Worm (Caenorhabditis elegans) whole organism, L3 larva: ENCODE data around the gene ZK131.11.

Experiments used
- ZK546.5 ChIP-seq: sonication (generic microtip); optimal IDR thresholded peaks from 2 replicates; lab custom pipeline; 2017; ENCODE audit warnings: missing biosample characterization, missing genetic modification characterization
- ama-1 ChIP-seq: fragments of 150-350 bp; optimal IDR thresholded peaks from 2 replicates; lab custom pipeline; 2018
- ceh-16 ChIP-seq: sonication (generic microtip); optimal IDR thresholded peaks from 2 replicates; lab custom pipeline; 2017; ENCODE audit warnings: missing biosample characterization, missing genetic modification characterization
- ceh-28 ChIP-seq: fragments of 150-350 bp; optimal IDR thresholded peaks from 2 replicates; lab custom pipeline; 2014; ENCODE audit warnings: missing biosample characterization, missing genetic modification reagents, missing genetic modification characterization
- ceh-82 ChIP-seq: fragments of 150-350 bp; optimal IDR thresholded peaks from 2 replicates; lab custom pipeline; 2014; ENCODE audit warnings: missing biosample characterization, missing genetic modification characterization
- ceh-9 ChIP-seq: sonication (generic microtip); optimal IDR thresholded peaks from 2 replicates; lab custom pipeline; 2018; ENCODE audit warnings: missing biosample characterization, missing genetic modification characterization
- daf-12 ChIP-seq: fragments of 150-350 bp; optimal IDR thresholded peaks from 2 replicates; lab custom pipeline; 2014; ENCODE audit warnings: missing biosample characterization, missing genetic modification reagents, missing genetic modification characterization
- egl-27 ChIP-seq: sonication (generic microtip); optimal IDR thresholded peaks from 4 replicates; lab custom pipeline; 2017; ENCODE audit warnings: missing biosample characterization, missing genetic modification reagents, missing genetic modification characterization
- elt-2 ChIP-seq: sonication (generic microtip); optimal IDR thresholded peaks from 2 replicates; lab custom pipeline; 2016; ENCODE audit warnings: missing genetic modification reagents, mild to moderate bottlenecking, missing genetic modification characterization, missing compliant biosample characterization
- elt-3 ChIP-seq, 3 experiments: fragments of 150-350 bp in 1 of 3; sonication (generic microtip) in 2 of 3; optimal IDR thresholded peaks; 2 replicates in 2 of 3; 4 replicates in 1 of 3; lab custom pipeline; 2014 to 2017; ENCODE audit warnings: missing biosample characterization in 3 of 3, missing genetic modification characterization in 3 of 3
- eor-1 ChIP-seq, 2 experiments: fragments of 150-350 bp; optimal IDR thresholded peaks; 2 replicates each; lab custom pipeline; 2014 to 2018; ENCODE audit warnings: missing biosample characterization in 2 of 2, missing genetic modification characterization in 2 of 2
- fkh-10 ChIP-seq: sonication (generic microtip); optimal IDR thresholded peaks from 2 replicates; lab custom pipeline; 2017; ENCODE audit warnings: missing biosample characterization, missing genetic modification reagents, missing genetic modification characterization
- jun-1 ChIP-seq: fragments of 150-350 bp; optimal IDR thresholded peaks from 2 replicates; lab custom pipeline; 2014; ENCODE audit warnings: missing biosample characterization, missing genetic modification reagents, missing genetic modification characterization
- lin-15B ChIP-seq: fragments of 150-350 bp; optimal IDR thresholded peaks from 2 replicates; lab custom pipeline; 2014; ENCODE audit warnings: missing biosample characterization, missing genetic modification characterization
- lin-39 ChIP-seq: fragments of 150-350 bp; optimal IDR thresholded peaks from 2 replicates; lab custom pipeline; 2018; ENCODE audit warnings: missing biosample characterization, missing genetic modification reagents, missing genetic modification characterization
- lsy-12 ChIP-seq: sonication (generic microtip); optimal IDR thresholded peaks from 2 replicates; lab custom pipeline; 2016; ENCODE audit warnings: mild to moderate bottlenecking, missing genetic modification characterization, missing compliant biosample characterization
- mdl-1 ChIP-seq: fragments of 150-350 bp; optimal IDR thresholded peaks from 2 replicates; lab custom pipeline; 2014; ENCODE audit warnings: missing biosample characterization, missing genetic modification characterization
- mml-1 ChIP-seq: fragments of 150-350 bp; sonication (generic microtip); optimal IDR thresholded peaks from 3 replicates; lab custom pipeline; 2014; ENCODE audit warnings: missing biosample characterization, missing genetic modification characterization
- nfya-1 ChIP-seq: sonication (generic microtip); optimal IDR thresholded peaks from 2 replicates; lab custom pipeline; 2017; ENCODE audit warnings: missing genetic modification characterization, mild to moderate bottlenecking, missing compliant biosample characterization, antibody characterized with exemption, moderate library complexity; ENCODE audit not compliant: insufficient read depth
- nhr-11 ChIP-seq: fragments of 150-350 bp; optimal IDR thresholded peaks from 2 replicates; lab custom pipeline; 2014; ENCODE audit warnings: missing biosample characterization, missing genetic modification characterization
- nhr-12 ChIP-seq: fragments of 150-350 bp; optimal IDR thresholded peaks from 2 replicates; lab custom pipeline; 2014; ENCODE audit warnings: missing biosample characterization, missing genetic modification characterization
- nhr-23 ChIP-seq: fragments of 150-350 bp; optimal IDR thresholded peaks from 2 replicates; lab custom pipeline; 2014; ENCODE audit warnings: missing biosample characterization, missing genetic modification reagents, missing genetic modification characterization
- nhr-43 ChIP-seq: sonication (generic microtip); optimal IDR thresholded peaks from 2 replicates; lab custom pipeline; 2016; ENCODE audit warnings: mild to moderate bottlenecking, missing genetic modification characterization, missing compliant biosample characterization; ENCODE audit not compliant: poor library complexity, severe bottlenecking
- nhr-67 ChIP-seq: fragments of 150-350 bp; optimal IDR thresholded peaks from 2 replicates; lab custom pipeline; 2014; ENCODE audit warnings: missing biosample characterization, missing genetic modification characterization
- nhr-76 ChIP-seq: fragments of 150-350 bp; sonication (generic microtip); optimal IDR thresholded peaks from 5 replicates; lab custom pipeline; 2014; ENCODE audit warnings: missing biosample characterization, missing genetic modification characterization
- skn-1 ChIP-seq: fragments of 150-350 bp; optimal IDR thresholded peaks from 2 replicates; lab custom pipeline; 2014; ENCODE audit warnings: missing biosample characterization, missing genetic modification characterization
- snpc-4 ChIP-seq: fragments of 150-350 bp; optimal IDR thresholded peaks from 2 replicates; lab custom pipeline; 2014; ENCODE audit warnings: missing biosample characterization, missing genetic modification characterization
- tbx-2 ChIP-seq: sonication (generic microtip); optimal IDR thresholded peaks from 2 replicates; lab custom pipeline; 2016; ENCODE audit warnings: mild to moderate bottlenecking, missing genetic modification characterization, missing compliant biosample characterization
- unc-39 ChIP-seq: sonication (generic microtip); optimal IDR thresholded peaks from 4 replicates; lab custom pipeline; 2017; ENCODE audit warnings: missing biosample characterization, missing genetic modification characterization
- unc-62 ChIP-seq: fragments of 150-350 bp; sonication (generic microtip); optimal IDR thresholded peaks from 4 replicates; lab custom pipeline; 2014; ENCODE audit warnings: missing biosample characterization, missing genetic modification reagents, missing genetic modification characterization
- zag-1 ChIP-seq: fragments of 150-350 bp; optimal IDR thresholded peaks from 2 replicates; lab custom pipeline; 2014; ENCODE audit warnings: missing biosample characterization, missing genetic modification characterization
- ztf-4 ChIP-seq: fragments of 150-350 bp; optimal IDR thresholded peaks from 2 replicates; lab custom pipeline; 2014; ENCODE audit warnings: missing biosample characterization, missing genetic modification characterization

Gene ZK131.11

ce11 chrII:13834380-13835194, 42.6 kb downstream of the ZK131.11 start (continued):
- TF ChIP-seq nhr-43 (tag; lab: Kevin White, UChicago) (peak; percentile 93), nhr-23 (peak; percentile 96), mdl-1 (tag; lab: Kevin White, UChicago) (no peak), tbx-2 (tag; lab: Kevin White, UChicago) (peak; percentile 92), unc-39 (tag; lab: Kevin White, UChicago) (no peak), nfya-1 (peak; percentile 93), snpc-4 (tag; lab: Kevin White, UChicago) (peak; percentile 100), unc-62 (GFP tag; lab: Kevin White, UChicago) (no peak), lsy-12 (tag; lab: Kevin White, UChicago) (peak; percentile 73), mml-1 (tag; lab: Kevin White, UChicago) (peak; percentile 41), ztf-4 (tag; lab: Kevin White, UChicago) (peak; percentile 27)

- peak; percentile 2 for TF ChIP-seq elt-2 (tag; lab: Kevin White, UChicago)
Measured at ce11 chrII:13835724-13836307, 43.8 kb downstream of the ZK131.11 start, which contains the start of gene ins-37. Gene ins-37, minus strand, starts transcription at chrII:13836107.

ce11 chrII:13838403-13838802, 46.4 kb downstream of the ZK131.11 start:
- no peak for TF ChIP-seq nhr-23
- no peak for TF ChIP-seq nhr-67 (tag; lab: Kevin White, UChicago)
- no peak for TF ChIP-seq daf-12 (tag; lab: Kevin White, UChicago)
- TF ChIP-seq mml-1 (tag; lab: Kevin White, UChicago), result no peak
- TF ChIP-seq lin-39 (tag; lab: Kevin White, UChicago), result no peak
- TF ChIP-seq ceh-9 (tag; lab: Kevin White, UChicago), result no peak
- no peak for TF ChIP-seq jun-1 (tag; lab: Kevin White, UChicago)
- no peak for TF ChIP-seq ceh-28 (tag; lab: Kevin White, UChicago)
- no peak for TF ChIP-seq nhr-76
- TF ChIP-seq ceh-82 (tag; lab: Kevin White, UChicago), result no peak
- TF ChIP-seq tbx-2 (tag; lab: Kevin White, UChicago), result no peak
- no peak for TF ChIP-seq nhr-11 (tag; lab: Kevin White, UChicago)
- no peak for TF ChIP-seq lin-15B (tag; lab: Kevin White, UChicago)
- TF ChIP-seq ZK546.5 (tag; lab: Kevin White, UChicago), result no peak

- TF ChIP-seq ama-1 (lab: Kevin White, UChicago) (no peak), elt-2 (tag; lab: Kevin White, UChicago) (no peak), nhr-76 (no peak), ZK546.5 (tag; lab: Kevin White, UChicago) (no peak), egl-27 (tag; lab: Kevin White, UChicago) (no peak), ceh-82 (tag; lab: Kevin White, UChicago) (no peak), snpc-4 (tag; lab: Kevin White, UChicago) (no peak), unc-62 (GFP tag; lab: Kevin White, UChicago) (no peak), elt-3 (tag; optimal IDR thresholded peaks at IDR 0.05; lab: Kevin White, UChicago) (no peak), lsy-12 (tag; lab: Kevin White, UChicago) (no peak), fkh-10 (no peak)
Measured at ce11 chrII:13839454-13839853, 47.4 kb downstream of the ZK131.11 start.

ce11 chrII:13841106-13841854, 49.3 kb downstream of the ZK131.11 start, which contains the start of gene F08G2.7:
Gene F08G2.7, minus strand, starts transcription at chrII:13841156.
- no peak for TF ChIP-seq eor-1 (tag; optimal IDR thresholded peaks at IDR 0.05; lab: Kevin White, UChicago)
- no peak for TF ChIP-seq elt-3 (tag; optimal IDR thresholded peaks at IDR 0.05; lab: Kevin White, UChicago)
- TF ChIP-seq ceh-82 (tag; lab: Kevin White, UChicago), result no peak
- TF ChIP-seq zag-1 (tag; lab: Kevin White, UChicago), result no peak
- TF ChIP-seq lin-15B (tag; lab: Kevin White, UChicago), result no peak
- no peak for TF ChIP-seq fkh-10
- TF ChIP-seq ceh-16 (tag; lab: Kevin White, UChicago), result no peak
- no peak for TF ChIP-seq mdl-1 (tag; lab: Kevin White, UChicago)
- no peak for TF ChIP-seq lsy-12 (tag; lab: Kevin White, UChicago)
- TF ChIP-seq nhr-23, result no peak
- no peak for TF ChIP-seq daf-12 (tag; lab: Kevin White, UChicago)
- TF ChIP-seq nhr-12 (tag; lab: Kevin White, UChicago), result no peak
- TF ChIP-seq egl-27 (tag; lab: Kevin White, UChicago), result no peak
- TF ChIP-seq skn-1, result no peak
- no peak for TF ChIP-seq nhr-43 (tag; lab: Kevin White, UChicago)
- no peak for TF ChIP-seq nfya-1
